Fruit fly (Drosophila melanogaster) whole organism, larva: ENCODE data around the gene CG14971.

Source experiments
- noc ChIP-seq: fragments of 200-800 bp; sonication (Bioruptor generic); optimal IDR thresholded peaks from 3 replicates; lab custom pipeline; 2019; ENCODE audit warnings: missing biosample characterization, mild to moderate bottlenecking, missing genetic modification characterization, moderate library complexity

CG14971 gene

DNA sequence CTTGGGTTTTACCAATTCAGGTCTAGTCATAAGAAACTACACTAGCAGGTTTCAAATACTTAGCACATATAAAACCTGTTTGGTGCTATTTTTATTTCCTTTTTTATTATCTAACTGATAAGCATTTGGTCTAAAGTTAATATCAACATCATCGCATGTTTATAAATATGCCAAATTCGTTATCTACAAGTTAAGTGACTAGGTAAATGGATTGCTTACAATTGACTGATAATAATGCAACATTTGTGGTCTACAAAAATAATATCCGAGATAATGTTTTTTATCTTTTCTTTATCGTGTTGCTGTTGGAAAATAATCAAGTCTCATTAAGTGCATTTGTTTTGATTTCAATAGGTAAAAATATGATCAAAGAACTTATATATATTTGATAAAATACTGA is 1.4 kb downstream of the CG14971 start:
- TF ChIP-seq noc (tag; lab: Kevin White, UChicago), result peak; percentile 17

dm6 chr3L:3466200-3466599 is 4.9 kb downstream of the CG14971 start, which contains the start of gene CycJ:
TSS of gene CycJ (plus strand) at chr3L:3466428.
- no peak for TF ChIP-seq noc (tag; lab: Kevin White, UChicago)

DNA sequence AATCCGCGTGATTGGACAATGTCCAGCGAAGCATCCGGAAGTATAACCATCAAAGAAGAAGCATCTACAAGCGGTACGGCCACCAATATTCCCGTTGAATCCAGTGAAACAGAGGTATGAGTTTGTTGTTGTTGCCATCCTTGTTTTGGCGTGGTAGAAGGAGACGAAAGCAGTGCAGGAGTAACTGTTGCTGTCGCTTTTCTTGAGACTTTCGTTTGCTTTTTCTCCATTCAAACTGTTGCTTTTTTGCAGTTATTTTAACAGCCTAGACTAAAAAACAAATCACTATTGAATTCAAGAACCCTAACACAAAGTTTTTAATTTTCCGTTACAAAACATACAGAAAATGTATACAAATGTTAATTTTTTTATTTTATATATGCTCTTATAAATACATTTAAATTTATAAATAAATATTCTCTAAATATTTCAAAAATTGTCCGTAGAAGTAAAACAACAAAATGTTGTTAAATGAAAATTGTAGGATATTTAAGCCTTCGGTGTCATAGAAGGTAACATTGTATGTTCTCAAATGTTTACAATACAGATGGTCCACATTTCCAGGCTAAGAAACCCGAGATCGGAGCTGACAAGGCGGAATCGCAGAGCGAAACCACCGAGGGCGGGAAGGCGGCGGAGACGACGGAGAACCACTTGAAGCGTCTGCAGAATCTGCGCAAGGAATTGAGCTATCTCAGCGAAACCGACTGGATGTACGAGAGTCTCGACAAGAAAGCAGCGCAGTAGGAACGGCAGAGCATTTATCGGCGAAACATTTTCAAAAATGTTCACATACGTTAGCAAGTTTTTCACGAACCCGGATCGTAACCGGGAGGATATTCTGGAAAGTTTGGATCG is 9.3 kb downstream of the CG14971 start:
- no peak for TF ChIP-seq noc (tag; lab: Kevin White, UChicago)

dm6 chr3L:3461119-3461518 is 10.0 kb downstream of the CG14971 start, which contains the start of the genes CG46463 and armi:
TSS of gene CG46463 (plus strand) at chr3L:3461315.
TSS of gene armi (plus strand) at chr3L:3461317.
- no peak for TF ChIP-seq noc (tag; lab: Kevin White, UChicago)

DNA sequence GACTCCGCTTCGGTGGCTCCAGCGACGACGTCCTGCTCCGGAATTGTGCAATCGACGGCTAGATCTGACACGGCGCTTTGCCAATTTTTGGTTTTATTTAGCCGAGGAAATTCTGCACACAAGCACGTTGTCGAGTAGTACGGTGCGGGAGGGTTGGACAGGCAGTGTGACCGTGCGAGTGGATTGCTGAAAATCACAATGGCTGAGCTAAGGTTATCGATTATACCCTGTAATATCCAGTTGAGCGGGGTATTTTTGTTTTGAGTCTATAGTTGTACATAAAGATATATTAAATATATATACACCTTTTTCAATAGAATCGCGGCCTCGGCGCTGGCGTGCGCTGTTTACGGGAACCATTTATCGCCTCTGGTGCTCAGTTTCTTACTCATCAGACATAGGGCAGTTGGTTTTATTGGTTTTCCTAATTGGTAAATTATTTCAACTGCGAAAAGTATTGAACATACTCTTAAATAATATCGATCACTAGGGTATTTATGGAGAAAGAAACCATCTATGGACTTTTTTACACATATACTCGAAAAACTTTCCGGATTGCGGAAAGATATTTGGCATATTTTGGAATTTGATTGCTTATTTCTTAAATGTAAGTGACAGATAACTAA is 10.6 kb downstream of the CG14971 start, which contains the start of gene eIF5B:
eIF5B (minus strand) TSS at position 576 of the 626 bp plus-strand sequence.
- peak; percentile 34 for TF ChIP-seq noc (tag; lab: Kevin White, UChicago)

DNA sequence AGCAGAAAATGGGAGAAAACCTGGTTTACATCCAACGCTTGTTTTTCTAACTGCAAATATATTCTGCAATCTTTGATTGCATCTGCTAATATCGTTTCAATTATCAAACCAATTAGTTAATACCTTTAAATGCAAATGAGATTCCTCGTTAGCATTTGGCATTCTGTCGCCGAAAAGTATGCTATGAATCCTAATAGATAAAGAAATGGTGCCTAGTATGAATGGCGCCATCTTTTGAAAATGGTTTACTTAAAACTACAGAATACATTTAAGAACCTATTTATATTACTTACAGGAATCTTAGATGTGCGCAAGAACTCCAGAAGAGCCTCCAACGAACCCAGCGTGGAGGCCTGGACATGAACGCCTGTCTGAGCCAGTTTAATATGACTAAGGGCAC is 14.2 kb downstream of the CG14971 start:
- no peak for TF ChIP-seq noc (tag; lab: Kevin White, UChicago)

dm6 chr3L:3456009-3456566 is 15.0 kb downstream of the CG14971 start:
- no peak for TF ChIP-seq noc (tag; lab: Kevin White, UChicago)

DNA sequence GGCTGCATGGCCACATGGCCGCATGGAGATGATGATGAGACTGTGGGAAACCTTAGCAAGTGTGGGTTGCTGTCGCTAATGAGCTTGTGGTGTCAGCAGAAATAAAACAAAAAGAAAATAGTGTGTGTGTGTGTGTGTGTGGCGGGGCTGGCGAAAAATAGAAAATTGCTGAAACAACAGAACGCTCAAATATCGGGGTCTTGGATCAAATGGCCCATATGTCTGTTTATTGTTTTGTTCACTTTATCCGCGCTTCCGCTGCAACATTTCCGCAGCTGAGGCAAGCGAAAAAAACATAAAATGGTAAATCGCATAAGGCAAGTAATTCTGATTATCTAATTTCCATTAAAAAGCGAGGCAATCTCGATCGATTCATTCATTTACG is 15.6 kb downstream of the CG14971 start:
- no peak for TF ChIP-seq noc (tag; lab: Kevin White, UChicago)

dm6 chr3L:3454921-3455554 is 16.1 kb downstream of the CG14971 start:
- TF ChIP-seq noc (tag; lab: Kevin White, UChicago), result no peak

- no peak for TF ChIP-seq noc (tag; lab: Kevin White, UChicago)
Observed at dm6 chr3L:3454430-3454829, 16.7 kb downstream of the CG14971 start.

- no peak for TF ChIP-seq noc (tag; lab: Kevin White, UChicago)
Observed at dm6 chr3L:3452684-3453083, 18.4 kb downstream of the CG14971 start.

- no peak for TF ChIP-seq noc (tag; lab: Kevin White, UChicago)
Observed at dm6 chr3L:3451774-3452173, 19.3 kb downstream of the CG14971 start.

dm6 chr3L:3450410-3450809 is 20.7 kb downstream of the CG14971 start:
- peak; percentile 28 for TF ChIP-seq noc (tag; lab: Kevin White, UChicago)

dm6 chr3L:3449680-3450079 is 21.4 kb downstream of the CG14971 start:
- TF ChIP-seq noc (tag; lab: Kevin White, UChicago), result no peak

- TF ChIP-seq noc (tag; lab: Kevin White, UChicago), result no peak
Observed at dm6 chr3L:3447948-3448526, 23.1 kb downstream of the CG14971 start.
